Worm (Caenorhabditis elegans): ENCODE data around the gene C07A9.12.
"Not testable (repeated sequence)": the region's sequence is repeated elsewhere in the genome, so short reads cannot be mapped to it uniquely, and the experiment has no call there.

Gene C07A9.12

ce11 chrIII:9689377-9689776, 38.0 kb downstream of the C07A9.12 start:
- TF ChIP-seq lin-35 (GFP tag; optimal IDR thresholded peaks at IDR 0.05): peak in 1 of 2 experiments; percentile 21
- TF ChIP-seq elt-2 (tag; optimal IDR thresholded peaks at IDR 0.05): peak; percentile 77
- TF ChIP-seq lir-3 (tag; optimal IDR thresholded peaks at IDR 0.05; ENCODE audit: poor library complexity): no peak

ce11 chrIII:9685959-9686358, 41.4 kb downstream of the C07A9.12 start, which contains the start of gene C07A9.10:
TSS of gene C07A9.10 (minus strand) at chrIII:9686059.
- TF ChIP-seq nhr-11 (tag; optimal IDR thresholded peaks at IDR 0.05) (no peak), swsn-7 (tag; optimal IDR thresholded peaks at IDR 0.05) (no peak), ztf-11 (tag; optimal IDR thresholded peaks at IDR 0.05) (no peak), jun-1 (tag; optimal IDR thresholded peaks at IDR 0.05) (no peak), tlp-1 (tag; optimal IDR thresholded peaks at IDR 0.05) (no peak), F16B12.6 (tag; optimal IDR thresholded peaks at IDR 0.05) (no peak), zag-1 (tag; optimal IDR thresholded peaks at IDR 0.05) (no peak)

- TF ChIP-seq unc-98 (GFP tag; IDR thresholded peaks at IDR 0.05); unc-30 (tag; optimal IDR thresholded peaks at IDR 0.05); Y116A8C.19 (tag; optimal IDR thresholded peaks at IDR 0.05; ENCODE audit: borderline replicate concordance): not testable (repeated sequence)
Measured at ce11 chrIII:9682729-9683128, 44.6 kb downstream of the C07A9.12 start, which contains the start of gene C07A9.5. TSS of gene C07A9.5 (minus strand) at chrIII:9682829.

ce11 chrIII:9681206-9681605, 46.1 kb downstream of the C07A9.12 start, which contains the start of gene C07A9.13:
TSS of gene C07A9.13 (minus strand) at chrIII:9681306.
- TF ChIP-seq ztf-4 (tag; optimal IDR thresholded peaks at IDR 0.05); F16B12.6 (tag; optimal IDR thresholded peaks at IDR 0.05); sup-37 (GFP tag; optimal IDR thresholded peaks at IDR 0.05): not testable (repeated sequence)

ce11 chrIII:9678819-9679218, 48.5 kb downstream of the C07A9.12 start, which contains the start of gene ugt-60:
TSS of gene ugt-60 (minus strand) at chrIII:9679051.
- TF ChIP-seq snu-23 (GFP tag; optimal IDR thresholded peaks at IDR 0.05): no peak
- peak in 3 of 6 experiments; percentile 23 to 47 (median 33) for TF ChIP-seq elt-3 (tag; optimal IDR thresholded peaks at IDR 0.05)
- peak; percentile 56 for TF ChIP-seq nhr-85 (tag)
